Worm (Caenorhabditis elegans): Measurements from ENCODE around the gene erfa-1.

- no peak for TF ChIP-seq W03F9.2 (tag; optimal IDR thresholded peaks at IDR 0.05)
- no peak for TF ChIP-seq him-1 (tag; optimal IDR thresholded peaks at IDR 0.05)
- TF ChIP-seq dao-5 (tag; optimal IDR thresholded peaks at IDR 0.05): no peak
Measured at ce11 chrV:6385677-6386276, 48.2 kb upstream of the erfa-1 start.
